Fruit fly (Drosophila melanogaster): ENCODE results near the gene ovo.

The ovo gene

DNA sequence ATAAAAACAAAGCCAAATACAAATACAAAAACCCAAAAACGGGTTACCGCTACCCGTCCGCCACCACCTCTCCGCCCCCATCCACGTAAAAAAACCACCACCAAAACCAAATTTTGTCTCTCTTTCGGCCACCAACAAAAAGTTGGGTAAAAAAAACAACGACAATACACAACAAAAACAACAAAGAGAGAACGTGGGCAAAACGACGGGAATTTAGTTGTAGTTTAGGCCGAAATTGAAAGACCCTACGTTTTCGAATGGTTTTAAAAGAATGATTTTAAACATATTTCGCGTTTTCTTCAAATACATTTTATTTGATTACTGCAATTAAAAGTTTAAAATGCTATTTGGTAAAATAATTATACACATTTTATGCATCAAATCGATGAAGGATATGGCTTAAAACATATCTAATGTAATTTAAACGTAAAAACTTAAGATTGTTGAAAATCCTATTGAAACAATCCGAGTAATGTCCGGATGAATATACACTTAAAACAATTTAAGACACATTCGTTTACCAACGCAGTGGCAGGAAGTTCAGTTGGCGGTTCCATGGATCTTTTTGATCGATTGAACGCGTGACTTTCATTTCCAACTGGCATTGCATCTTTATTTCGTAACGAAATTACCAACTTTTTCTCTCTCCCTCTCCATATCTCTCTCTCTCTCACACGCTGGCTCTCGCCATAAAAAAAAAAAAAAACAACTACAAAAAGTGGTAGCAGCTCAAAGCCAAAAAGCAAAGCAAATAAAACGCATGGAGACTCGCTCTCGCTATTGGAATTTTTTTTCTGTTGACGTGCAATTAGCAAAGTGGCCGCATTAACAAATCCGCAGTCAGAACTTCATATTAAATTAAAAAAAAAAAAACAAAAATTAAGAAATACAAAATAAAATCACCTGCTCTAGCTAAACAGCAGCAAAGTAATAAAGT, 38.9 kb downstream of the ovo start (continued):
- TF ChIP-seq crol (GFP tag; IDR thresholded peaks at IDR 0.05) (peak; percentile 85), Antp (GFP tag; optimal IDR thresholded peaks at IDR 0.05) (peak; percentile 23), dimm (GFP tag; IDR thresholded peaks at IDR 0.05) (no peak), CG14860 (GFP tag; IDR thresholded peaks at IDR 0.05; ENCODE audit: partially characterized antibody) (no peak), CHES-1-like (GFP tag; optimal IDR thresholded peaks at IDR 0.05) (peak; percentile 24), unc-4 (GFP tag; IDR thresholded peaks at IDR 0.05; ENCODE audit: partially characterized antibody) (no peak), abd-A (tag; optimal IDR thresholded peaks at IDR 0.05) (no peak), CG33557 (GFP tag; optimal IDR thresholded peaks at IDR 0.05) (peak; percentile 13), zf30C (GFP tag; optimal IDR thresholded peaks at IDR 0.05) (peak; percentile 4), CG12942 (GFP tag; optimal IDR thresholded peaks at IDR 0.05) (peak; percentile 33), D (optimal IDR thresholded peaks at IDR 0.05) (no peak), D (GFP tag; optimal IDR thresholded peaks at IDR 0.05) (peak; percentile 50), Mrtf (GFP tag; IDR thresholded peaks at IDR 0.05) (no peak), CG4424 (GFP tag; optimal IDR thresholded peaks at IDR 0.05) (peak; percentile 57), HLH3B (GFP tag; IDR thresholded peaks at IDR 0.05) (no peak; the same call in 1 of the 2 replicates), CG8359 (GFP tag; optimal IDR thresholded peaks at IDR 0.05; ENCODE audit: borderline replicate concordance) (no peak), CG3407 (GFP tag; optimal IDR thresholded peaks at IDR 0.05) (no peak), sim (GFP tag; IDR thresholded peaks at IDR 0.05) (no peak), dmrt99B (tag; optimal IDR thresholded peaks at IDR 0.05) (peak; percentile 77), mirr (GFP tag; optimal IDR thresholded peaks at IDR 0.05) (no peak), CG34376 (GFP tag; optimal IDR thresholded peaks at IDR 0.05) (no peak), esg (GFP tag; conservative IDR thresholded peaks at IDR 0.05) (peak; percentile 35; the same call in 1 of the 2 replicates), CG32772 (GFP tag; IDR thresholded peaks at IDR 0.05) (0 out of 2 replicates have a peak, but pooled peaks have one; percentile 18), CG1792 (GFP tag; optimal IDR thresholded peaks at IDR 0.05) (no peak), Sox102F (GFP tag; optimal IDR thresholded peaks at IDR 0.05) (peak; percentile 70), CG13894 (tag; optimal IDR thresholded peaks at IDR 0.05) (no peak), CG6854 (GFP tag; optimal IDR thresholded peaks at IDR 0.05) (no peak), CG13624 (GFP tag; optimal IDR thresholded peaks at IDR 0.05) (peak; percentile 47), lola (GFP tag; optimal IDR thresholded peaks at IDR 0.05) (peak in 1 of 3 experiments; percentile 64), CG11560 (tag; IDR thresholded peaks at IDR 0.05) (no peak), CG6813 (GFP tag; optimal IDR thresholded peaks at IDR 0.05) (peak; percentile 11), Stat92E (GFP tag; optimal IDR thresholded peaks at IDR 0.05) (no peak), Fer3 (tag; optimal IDR thresholded peaks at IDR 0.05) (peak; percentile 43), salm (tag; optimal IDR thresholded peaks at IDR 0.05) (no peak), CG2120 (GFP tag; optimal IDR thresholded peaks at IDR 0.05) (peak; percentile 73), CG5245 (GFP tag; optimal IDR thresholded peaks at IDR 0.05) (no peak), tio (GFP tag; optimal IDR thresholded peaks at IDR 0.05) (peak; percentile 63), CG9215 (GFP tag; IDR thresholded peaks at IDR 0.05) (0 out of 2 replicates have a peak, but pooled peaks have one; percentile 34), sna (GFP tag; IDR thresholded peaks at IDR 0.05; ENCODE audit: partially characterized antibody) (no peak; the same call in none of the 2 replicates), CG8478 (optimal IDR thresholded peaks at IDR 0.05) (no peak), gem (tag; optimal IDR thresholded peaks at IDR 0.05) (peak; percentile 81), NC2β (GFP tag; optimal IDR thresholded peaks at IDR 0.05) (no peak), yki (optimal IDR thresholded peaks at IDR 0.05) (no peak), CG14667 (GFP tag; IDR thresholded peaks at IDR 0.05) (no peak), Jarid2 (GFP tag; optimal IDR thresholded peaks at IDR 0.05) (peak; percentile 21), CG14014 (GFP tag; IDR thresholded peaks at IDR 0.05) (no peak), ci (GFP tag; IDR thresholded peaks at IDR 0.05) (peak; percentile 62; the same call in 1 of the 3 replicates), amos (GFP tag; IDR thresholded peaks at IDR 0.05; ENCODE audit: partially characterized antibody) (no peak)

All from whole organism, embryonic.